Worm (Caenorhabditis elegans) whole organism, L2 larva: ENCODE measurements around the gene mlc-1.

Source experiments
- R02D3.7 ChIP-seq: fragments of 150-350 bp; optimal IDR thresholded peaks from 2 replicates; lab custom pipeline; 2014; ENCODE audit warnings: missing biosample characterization, missing genetic modification characterization
- ceh-82 ChIP-seq: fragments of 150-350 bp; optimal IDR thresholded peaks from 2 replicates; lab custom pipeline; 2014; ENCODE audit warnings: missing biosample characterization, missing genetic modification characterization
- lin-39 ChIP-seq: fragments of 150-350 bp; optimal IDR thresholded peaks from 2 replicates; lab custom pipeline; 2014; ENCODE audit warnings: missing biosample characterization, missing genetic modification reagents, missing genetic modification characterization
- mdl-1 ChIP-seq, 2 experiments: fragments of 150-350 bp in 1 of 2; sonication (generic microtip) in 1 of 2; optimal IDR thresholded peaks; 2 replicates each; lab custom pipeline; 2017; ENCODE audit warnings: missing biosample characterization in 2 of 2, missing genetic modification characterization in 2 of 2
- sma-9 ChIP-seq, 2 experiments: fragments of 150-350 bp in 1 of 2; sonication (generic microtip) in 1 of 2; optimal IDR thresholded peaks; 2 replicates each; lab custom pipeline; 2014 to 2016; ENCODE audit warnings: missing genetic modification characterization in 2 of 2, mild to moderate bottlenecking in 1 of 2, missing biosample characterization in 1 of 2, missing compliant biosample characterization in 1 of 2, missing genetic modification reagents in 1 of 2, moderate library complexity in 1 of 2
- snpc-4 ChIP-seq: fragments of 150-350 bp; optimal IDR thresholded peaks from 2 replicates; lab custom pipeline; 2014; ENCODE audit warnings: missing biosample characterization, missing genetic modification characterization
- unc-62 ChIP-seq: fragments of 150-350 bp; optimal IDR thresholded peaks from 2 replicates; lab custom pipeline; 2014; ENCODE audit warnings: missing biosample characterization, missing genetic modification reagents, missing genetic modification characterization
- ztf-11 ChIP-seq: sonication (generic microtip); optimal IDR thresholded peaks from 2 replicates; lab custom pipeline; 2017; ENCODE audit warnings: missing biosample characterization, missing genetic modification characterization

ce11 chrX:17434234-17434633 lies 24.8 kb upstream of the mlc-1 start, which contains the start of gene fubl-3:
- TF ChIP-seq snpc-4 (tag; lab: Kevin White, UChicago), result peak; percentile 63
- no peak for TF ChIP-seq sma-9 (GFP tag; optimal IDR thresholded peaks at IDR 0.05; lab: Kevin White, UChicago)
- TF ChIP-seq sma-9 (tag; optimal IDR thresholded peaks at IDR 0.05; lab: Kevin White, UChicago), result no peak
- TF ChIP-seq R02D3.7 (tag; lab: Kevin White, UChicago), result no peak
- no peak for TF ChIP-seq ceh-82
- no peak for TF ChIP-seq unc-62 (GFP tag; lab: Kevin White, UChicago)
- no peak for TF ChIP-seq mdl-1 (tag; optimal IDR thresholded peaks at IDR 0.05; lab: Kevin White, UChicago)
- no peak for TF ChIP-seq lin-39
- no peak for TF ChIP-seq ztf-11 (tag; lab: Kevin White, UChicago)
